Worm (Caenorhabditis elegans) whole organism, mixed stage, embryonic: ENCODE measurements around the gene gldi-1.
"Not testable (repeated sequence)": the region's sequence is repeated elsewhere in the genome, so short reads cannot be mapped to it uniquely, and the experiment has no call there.

Experiments used
- M03D4.4 ChIP-seq: sonication (generic microtip); optimal IDR thresholded peaks from 2 replicates; lab custom pipeline; 2017; ENCODE audit warnings: mild to moderate bottlenecking, missing genetic modification characterization, missing compliant biosample characterization
- blmp-1 ChIP-seq: fragments of 150-350 bp; optimal IDR thresholded peaks from 2 replicates; lab custom pipeline; 2014; ENCODE audit warnings: missing biosample characterization, missing genetic modification characterization
- ceh-39 ChIP-seq: fragments of 150-350 bp; optimal IDR thresholded peaks from 2 replicates; lab custom pipeline; 2014; ENCODE audit warnings: missing biosample characterization, missing genetic modification characterization
- ceh-83 ChIP-seq: fragments of 200-800 bp; sonication (Bioruptor generic); optimal IDR thresholded peaks from 2 replicates; lab custom pipeline; 2018; ENCODE audit warnings: mild to moderate bottlenecking, missing genetic modification characterization, missing compliant biosample characterization
- ces-1 ChIP-seq: fragments of 150-350 bp; optimal IDR thresholded peaks from 2 replicates; lab custom pipeline; 2014; ENCODE audit warnings: missing biosample characterization, missing genetic modification reagents, missing genetic modification characterization
- cnd-1 ChIP-seq: fragments of 200-800 bp; sonication (Bioruptor generic); optimal IDR thresholded peaks from 2 replicates; lab custom pipeline; 2018; ENCODE audit warnings: mild to moderate bottlenecking, missing genetic modification characterization, missing compliant biosample characterization
- elt-1 ChIP-seq: sonication (generic microtip); optimal IDR thresholded peaks from 2 replicates; lab custom pipeline; 2017; ENCODE audit warnings: missing genetic modification characterization, mild to moderate bottlenecking, missing compliant biosample characterization, antibody characterized with exemption, moderate library complexity, borderline replicate concordance; ENCODE audit not compliant: insufficient read depth
- elt-3 ChIP-seq: fragments of 150-350 bp; optimal IDR thresholded peaks from 2 replicates; lab custom pipeline; 2014; ENCODE audit warnings: missing biosample characterization, missing genetic modification characterization
- ham-2 ChIP-seq: fragments of 200-800 bp; sonication (Bioruptor generic); optimal IDR thresholded peaks from 2 replicates; lab custom pipeline; 2018; ENCODE audit warnings: mild to moderate bottlenecking, missing genetic modification characterization, missing compliant biosample characterization
- hlh-1 ChIP-seq: fragments of 150-350 bp; optimal IDR thresholded peaks from 2 replicates; lab custom pipeline; 2014; ENCODE audit warnings: missing biosample characterization, missing genetic modification reagents, missing genetic modification characterization
- lin-13 ChIP-seq: fragments of 150-350 bp; optimal IDR thresholded peaks from 2 replicates; lab custom pipeline; 2014; ENCODE audit warnings: missing biosample characterization, missing genetic modification characterization
- lin-32 ChIP-seq: fragments of 200-800 bp; sonication (Bioruptor generic); optimal IDR thresholded peaks from 2 replicates; lab custom pipeline; 2018; ENCODE audit warnings: mild to moderate bottlenecking, missing genetic modification characterization, missing compliant biosample characterization
- lsy-2 ChIP-seq: fragments of 150-350 bp; optimal IDR thresholded peaks from 2 replicates; lab custom pipeline; 2014; ENCODE audit warnings: missing biosample characterization, missing genetic modification characterization
- mep-1 ChIP-seq: fragments of 150-350 bp; optimal IDR thresholded peaks from 2 replicates; lab custom pipeline; 2017; ENCODE audit warnings: missing biosample characterization, missing genetic modification reagents, missing genetic modification characterization, inconsistent platforms
- mls-2 ChIP-seq: sonication (generic microtip); optimal IDR thresholded peaks from 2 replicates; lab custom pipeline; 2016; ENCODE audit warnings: mild to moderate bottlenecking, missing genetic modification characterization, moderate library complexity, missing compliant biosample characterization
- nhr-12 ChIP-seq: fragments of 150-350 bp; optimal IDR thresholded peaks from 2 replicates; lab custom pipeline; 2014; ENCODE audit warnings: missing biosample characterization, missing genetic modification characterization
- nhr-2 ChIP-seq: fragments of 150-350 bp; optimal IDR thresholded peaks from 2 replicates; lab custom pipeline; 2014; ENCODE audit warnings: missing biosample characterization, missing genetic modification characterization
- nhr-237 ChIP-seq: fragments of 150-350 bp; optimal IDR thresholded peaks from 2 replicates; lab custom pipeline; 2014; ENCODE audit warnings: missing biosample characterization, missing genetic modification characterization
- nhr-28 ChIP-seq: fragments of 150-350 bp; optimal IDR thresholded peaks from 2 replicates; lab custom pipeline; 2014; ENCODE audit warnings: missing biosample characterization, missing genetic modification characterization
- nhr-76 ChIP-seq: sonication (generic microtip); optimal IDR thresholded peaks from 2 replicates; lab custom pipeline; 2017; ENCODE audit warnings: missing biosample characterization, missing genetic modification characterization
- sem-2 ChIP-seq: fragments of 200-800 bp; sonication (Bioruptor generic); optimal IDR thresholded peaks from 2 replicates; lab custom pipeline; 2018; ENCODE audit warnings: mild to moderate bottlenecking, missing genetic modification characterization, missing compliant biosample characterization
- sptf-1 ChIP-seq: sonication (generic microtip); optimal IDR thresholded peaks from 2 replicates; lab custom pipeline; 2017; ENCODE audit warnings: mild to moderate bottlenecking, missing genetic modification characterization, moderate library complexity, missing compliant biosample characterization
- unc-120 ChIP-seq: sonication (generic microtip); optimal IDR thresholded peaks from 2 replicates; lab custom pipeline; 2017; ENCODE audit warnings: missing genetic modification characterization, missing compliant biosample characterization; ENCODE audit not compliant: poor library complexity, severe bottlenecking
- unc-39 ChIP-seq: fragments of 150-350 bp; optimal IDR thresholded peaks from 2 replicates; lab custom pipeline; 2014; ENCODE audit warnings: missing biosample characterization, missing genetic modification characterization
- zip-8 ChIP-seq: fragments of 150-350 bp; optimal IDR thresholded peaks from 2 replicates; lab custom pipeline; 2014; ENCODE audit warnings: missing biosample characterization, missing genetic modification characterization
- ztf-11 ChIP-seq: fragments of 150-350 bp; optimal IDR thresholded peaks from 2 replicates; lab custom pipeline; 2014; ENCODE audit warnings: missing biosample characterization, missing genetic modification characterization

gldi-1 gene

ce11 chrII:467265-467664 lies 16.9 kb downstream of the gldi-1 start, which contains the start of gene nfyb-1:
Gene nfyb-1, minus strand, starts transcription at chrII:467365.
- no peak for TF ChIP-seq nhr-237 (tag; lab: Kevin White, UChicago)
- no peak for TF ChIP-seq ceh-39 (tag; lab: Kevin White, UChicago)
- TF ChIP-seq unc-120 (tag; lab: Kevin White, UChicago) = no peak
- no peak for TF ChIP-seq elt-3 (tag; lab: Kevin White, UChicago)
- TF ChIP-seq hlh-1 (tag; lab: Kevin White, UChicago) = no peak
- TF ChIP-seq mls-2 (tag; lab: Kevin White, UChicago) = no peak
- TF ChIP-seq ham-2 = no peak
- TF ChIP-seq lin-32 (GFP tag; lab: Kevin White, UChicago) = no peak
- no peak for TF ChIP-seq ztf-11
- TF ChIP-seq ceh-83 (GFP tag; lab: Kevin White, UChicago) = no peak
- TF ChIP-seq blmp-1 (tag; lab: Kevin White, UChicago) = no peak
- TF ChIP-seq M03D4.4 = no peak
- no peak for TF ChIP-seq sptf-1 (tag; lab: Kevin White, UChicago)
- TF ChIP-seq zip-8 (tag; lab: Kevin White, UChicago) = no peak
- no peak for TF ChIP-seq nhr-76 (tag; lab: Kevin White, UChicago)
- TF ChIP-seq, all 35 proteins: peak for 0

ce11 chrII:461297-461696 lies 22.9 kb downstream of the gldi-1 start:
- no peak for TF ChIP-seq nhr-28 (tag; lab: Kevin White, UChicago)
- TF ChIP-seq lsy-2 = peak; percentile 76

ce11 chrII:460835-461234 lies 23.3 kb downstream of the gldi-1 start, which contains the start of gene W10D9.3:
Gene W10D9.3, minus strand, starts transcription at chrII:460935.
- TF ChIP-seq unc-120 (tag; lab: Kevin White, UChicago) (no peak), nhr-2 (tag; lab: Kevin White, UChicago) (no peak), mep-1 (tag; lab: Kevin White, UChicago) (no peak), nhr-12 (tag; lab: Kevin White, UChicago) (no peak), ceh-39 (tag; lab: Kevin White, UChicago) (no peak), elt-1 (tag; lab: Kevin White, UChicago) (no peak), nhr-76 (tag; lab: Kevin White, UChicago) (no peak)

ce11 chrII:457790-458189 lies 26.4 kb downstream of the gldi-1 start, which contains the start of gene gvd-1:
Gene gvd-1, minus strand, starts transcription at chrII:457890.
- no peak for TF ChIP-seq sem-2 (GFP tag; lab: Kevin White, UChicago)
- TF ChIP-seq blmp-1 (tag; lab: Kevin White, UChicago) = no peak
- peak; percentile 27 for TF ChIP-seq lsy-2
- TF ChIP-seq nhr-76 (tag; lab: Kevin White, UChicago) = no peak
- TF ChIP-seq mls-2 (tag; lab: Kevin White, UChicago) = no peak

ce11 chrII:456371-456770 lies 27.8 kb downstream of the gldi-1 start:
- TF ChIP-seq lin-13 (tag; lab: Kevin White, UChicago) (peak; percentile 78), lsy-2 (peak; percentile 90), nhr-76 (tag; lab: Kevin White, UChicago) (no peak)

- not testable (repeated sequence) for TF ChIP-seq lsy-2; blmp-1 (tag; lab: Kevin White, UChicago); nhr-28 (tag; lab: Kevin White, UChicago)
Observed at ce11 chrII:454646-455045, 29.5 kb downstream of the gldi-1 start, which contains the start of gene W10D9.1. Gene W10D9.1, plus strand, starts transcription at chrII:454946.

- TF ChIP-seq ces-1 (GFP tag; lab: Kevin White, UChicago) = peak; percentile 17
Observed at ce11 chrII:441102-441501, 43.1 kb downstream of the gldi-1 start, which contains the start of gene C24H12.1. Gene C24H12.1, plus strand, starts transcription at chrII:441402.

ce11 chrII:437279-437678 lies 46.9 kb downstream of the gldi-1 start:
- TF ChIP-seq hlh-1 (tag; lab: Kevin White, UChicago) (no peak), elt-3 (tag; lab: Kevin White, UChicago) (no peak), nhr-28 (tag; lab: Kevin White, UChicago) (no peak), sem-2 (GFP tag; lab: Kevin White, UChicago) (no peak), elt-1 (tag; lab: Kevin White, UChicago) (no peak), cnd-1 (tag; lab: Kevin White, UChicago) (no peak), nhr-237 (tag; lab: Kevin White, UChicago) (no peak), lsy-2 (no peak), unc-39 (tag; lab: Kevin White, UChicago) (no peak), nhr-2 (tag; lab: Kevin White, UChicago) (no peak), ceh-39 (tag; lab: Kevin White, UChicago) (no peak), unc-120 (tag; lab: Kevin White, UChicago) (no peak)
